Worm (Caenorhabditis elegans): ENCODE data around the gene aat-2.

Gene aat-2

DNA sequence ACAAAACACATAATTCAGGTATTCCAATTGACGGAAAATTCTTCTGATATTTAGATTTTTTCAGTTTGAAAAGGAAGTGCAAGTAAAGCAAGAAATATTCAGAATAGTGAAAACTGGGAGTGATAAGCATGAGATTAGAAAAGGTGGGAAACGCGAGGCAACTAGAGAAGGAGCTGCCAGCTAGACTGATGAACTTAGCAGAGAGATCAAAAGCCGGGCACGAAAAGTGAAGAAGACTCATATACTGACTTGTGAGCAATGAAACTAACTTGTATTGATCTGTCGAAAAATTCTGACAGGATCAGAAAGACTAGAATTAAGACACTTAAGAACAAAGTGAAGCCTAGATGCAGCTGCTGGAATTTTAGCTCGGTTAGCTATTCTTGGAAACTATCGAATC, 15.3 kb upstream of the aat-2 start, which contains the start of gene nhr-36:
Gene nhr-36, minus strand, starts transcription at position 101 of the 400 bp plus-strand sequence.
- TF ChIP-seq hnd-1 (tag; optimal IDR thresholded peaks at IDR 0.05): no peak
- TF ChIP-seq tra-4 (tag; optimal IDR thresholded peaks at IDR 0.05): no peak
- TF ChIP-seq ets-7 (tag; optimal IDR thresholded peaks at IDR 0.05): no peak
- no peak for TF ChIP-seq F13C5.2 (tag; optimal IDR thresholded peaks at IDR 0.05)
- TF ChIP-seq tbx-37 (GFP tag; conservative IDR thresholded peaks at IDR 0.05): no peak
- TF ChIP-seq B0310.2 (tag; optimal IDR thresholded peaks at IDR 0.05): no peak
- no peak for TF ChIP-seq flt-1 (GFP tag; IDR thresholded peaks at IDR 0.05)
- TF ChIP-seq sea-1 (GFP tag; conservative IDR thresholded peaks at IDR 0.05): no peak
- TF ChIP-seq pes-1 (GFP tag; IDR thresholded peaks at IDR 0.05): no peak
- TF ChIP-seq tbx-11 (GFP tag; IDR thresholded peaks at IDR 0.05): no peak
- no peak for TF ChIP-seq hmg-4 (GFP tag; optimal IDR thresholded peaks at IDR 0.05)

DNA sequence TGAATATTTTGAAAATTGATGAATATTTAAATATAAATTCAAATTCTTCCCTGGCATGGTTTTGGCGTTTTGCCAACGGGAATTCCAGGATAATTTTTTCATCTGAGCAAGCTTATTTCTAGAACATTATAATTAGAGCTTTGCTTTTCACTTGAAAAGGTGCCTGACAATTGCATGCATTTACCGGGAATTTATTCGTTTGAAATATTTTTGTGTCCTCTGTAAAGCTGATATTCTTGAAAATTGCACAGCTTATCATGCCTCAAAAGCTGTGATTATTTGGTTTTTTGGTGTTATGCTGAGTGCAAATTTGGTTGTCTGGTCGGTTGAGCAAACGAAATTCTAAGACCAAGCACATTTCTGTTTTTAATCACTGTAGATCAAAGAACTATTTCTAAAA, 14.3 kb upstream of the aat-2 start:
- TF ChIP-seq sea-1 (GFP tag; conservative IDR thresholded peaks at IDR 0.05) (no peak), hmbx-1 (tag; optimal IDR thresholded peaks at IDR 0.05) (no peak)

- TF ChIP-seq pes-1 (GFP tag; IDR thresholded peaks at IDR 0.05) (no peak), tra-4 (tag; optimal IDR thresholded peaks at IDR 0.05) (no peak), hmbx-1 (tag; optimal IDR thresholded peaks at IDR 0.05) (no peak), scrt-1 (GFP tag; IDR thresholded peaks at IDR 0.05) (no peak), B0310.2 (tag; optimal IDR thresholded peaks at IDR 0.05) (no peak), sea-1 (GFP tag; conservative IDR thresholded peaks at IDR 0.05) (no peak), tbx-11 (GFP tag; IDR thresholded peaks at IDR 0.05) (no peak), ceh-36 (tag; optimal IDR thresholded peaks at IDR 0.05) (no peak), hnd-1 (tag; optimal IDR thresholded peaks at IDR 0.05) (no peak), ets-7 (tag; optimal IDR thresholded peaks at IDR 0.05) (no peak), flt-1 (GFP tag; IDR thresholded peaks at IDR 0.05) (no peak), ceh-13 (GFP tag; optimal IDR thresholded peaks at IDR 0.05) (no peak), tbx-37 (GFP tag; conservative IDR thresholded peaks at IDR 0.05) (no peak), ama-1 (optimal IDR thresholded peaks at IDR 0.05) (no peak), aly-1 (tag; optimal IDR thresholded peaks at IDR 0.05) (no peak), F13C5.2 (tag; optimal IDR thresholded peaks at IDR 0.05) (no peak)
Measured at ce11 chrV:9257467-9257866, 11.3 kb upstream of the aat-2 start, which contains the start of gene F07C3.16. Gene F07C3.16, minus strand, starts transcription at chrV:9257567.

DNA sequence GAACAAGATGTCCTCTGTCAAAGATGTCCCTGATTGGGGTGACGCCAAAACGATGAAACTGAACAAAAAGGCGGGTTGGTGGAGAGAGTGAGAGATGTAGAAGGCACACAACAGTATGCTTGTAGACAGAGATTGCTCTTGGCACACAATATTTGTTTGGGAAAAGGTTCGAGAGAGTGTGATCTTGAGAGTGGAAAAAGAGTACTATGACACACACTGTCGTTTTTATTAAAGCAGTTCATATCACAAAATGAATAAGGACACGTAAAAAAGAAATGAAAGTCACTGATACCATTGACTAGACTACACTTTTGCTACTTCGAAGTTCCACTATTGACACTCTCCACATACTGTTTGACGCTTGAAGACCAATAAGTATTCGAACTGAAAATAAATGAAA, 9.3 kb upstream of the aat-2 start:
- TF ChIP-seq ama-1 (optimal IDR thresholded peaks at IDR 0.05) (no peak), hmbx-1 (tag; optimal IDR thresholded peaks at IDR 0.05) (no peak), F13C5.2 (tag; optimal IDR thresholded peaks at IDR 0.05) (no peak), hmg-4 (GFP tag; optimal IDR thresholded peaks at IDR 0.05) (no peak), tbx-37 (GFP tag; conservative IDR thresholded peaks at IDR 0.05) (no peak), hnd-1 (tag; optimal IDR thresholded peaks at IDR 0.05) (no peak), ets-7 (tag; optimal IDR thresholded peaks at IDR 0.05) (no peak), B0310.2 (tag; optimal IDR thresholded peaks at IDR 0.05) (no peak), tra-4 (tag; optimal IDR thresholded peaks at IDR 0.05) (no peak), scrt-1 (GFP tag; IDR thresholded peaks at IDR 0.05) (no peak), aly-1 (tag; optimal IDR thresholded peaks at IDR 0.05) (no peak), ceh-36 (tag; optimal IDR thresholded peaks at IDR 0.05) (no peak), ceh-13 (GFP tag; optimal IDR thresholded peaks at IDR 0.05) (no peak)

ce11 chrV:9254012-9254696, 8.0 kb upstream of the aat-2 start, which contains the start of gene F07C3.9:
Gene F07C3.9, minus strand, starts transcription at chrV:9254646.
- TF ChIP-seq hnd-1 (tag; optimal IDR thresholded peaks at IDR 0.05) (no peak), F13C5.2 (tag; optimal IDR thresholded peaks at IDR 0.05) (no peak), sea-1 (GFP tag; conservative IDR thresholded peaks at IDR 0.05) (no peak), tbx-11 (GFP tag; IDR thresholded peaks at IDR 0.05) (no peak), tra-4 (tag; optimal IDR thresholded peaks at IDR 0.05) (no peak), ama-1 (optimal IDR thresholded peaks at IDR 0.05) (no peak), hmg-4 (GFP tag; optimal IDR thresholded peaks at IDR 0.05) (no peak), tbx-37 (GFP tag; conservative IDR thresholded peaks at IDR 0.05) (no peak), ceh-13 (GFP tag; optimal IDR thresholded peaks at IDR 0.05) (no peak), ets-7 (tag; optimal IDR thresholded peaks at IDR 0.05) (no peak), scrt-1 (GFP tag; IDR thresholded peaks at IDR 0.05) (no peak), ceh-36 (tag; optimal IDR thresholded peaks at IDR 0.05) (no peak), B0310.2 (tag; optimal IDR thresholded peaks at IDR 0.05) (no peak), pes-1 (GFP tag; IDR thresholded peaks at IDR 0.05) (no peak), aly-1 (tag; optimal IDR thresholded peaks at IDR 0.05) (no peak), hmbx-1 (tag; optimal IDR thresholded peaks at IDR 0.05) (no peak), flt-1 (GFP tag; IDR thresholded peaks at IDR 0.05) (no peak)

DNA sequence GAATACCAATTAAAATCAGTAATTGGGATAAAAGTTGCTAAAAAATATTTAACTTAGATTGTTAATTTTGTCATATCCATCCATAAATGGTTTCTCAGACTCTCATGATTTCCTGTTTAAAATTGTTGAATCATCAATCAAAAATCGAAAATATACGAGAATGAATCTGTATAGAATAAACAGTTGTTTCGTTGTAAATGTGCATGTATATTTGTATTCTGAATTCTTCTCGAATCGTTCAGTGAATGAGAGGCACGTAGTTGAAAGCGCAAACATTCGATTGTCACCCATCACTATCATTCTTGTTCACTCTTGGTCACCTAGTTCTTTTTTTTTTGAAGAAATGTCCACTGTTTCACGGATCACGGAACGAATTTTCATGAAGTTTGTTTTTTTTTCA, 3.8 kb upstream of the aat-2 start, which contains the start of gene ptd-2:
Gene ptd-2, plus strand, starts transcription at position 301 of the 400 bp plus-strand sequence.
- TF ChIP-seq ceh-36 (tag; optimal IDR thresholded peaks at IDR 0.05) (no peak), B0310.2 (tag; optimal IDR thresholded peaks at IDR 0.05) (no peak), hnd-1 (tag; optimal IDR thresholded peaks at IDR 0.05) (no peak), ets-7 (tag; optimal IDR thresholded peaks at IDR 0.05) (no peak), aly-1 (tag; optimal IDR thresholded peaks at IDR 0.05) (no peak), tra-4 (tag; optimal IDR thresholded peaks at IDR 0.05) (no peak), tbx-11 (GFP tag; IDR thresholded peaks at IDR 0.05) (no peak), pes-1 (GFP tag; IDR thresholded peaks at IDR 0.05) (no peak), flt-1 (GFP tag; IDR thresholded peaks at IDR 0.05) (no peak)

DNA sequence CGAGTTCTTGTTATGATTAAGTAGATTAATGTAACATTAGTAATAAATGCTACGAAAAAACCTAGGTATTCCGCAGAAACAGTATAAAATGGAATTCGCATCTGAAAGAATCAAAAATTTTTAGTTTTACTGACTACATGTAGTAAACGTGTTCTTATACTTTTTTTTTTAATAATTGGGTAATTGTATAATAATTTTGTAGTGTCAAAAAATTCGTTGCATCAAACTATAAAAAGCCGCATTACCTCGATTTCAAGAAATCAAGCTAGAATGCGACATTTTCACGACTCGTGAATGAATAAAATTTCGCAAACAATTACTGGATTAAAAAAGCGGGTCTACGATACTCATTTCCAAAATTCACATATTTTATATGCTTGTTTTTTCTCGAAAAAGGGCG, 3.0 kb upstream of the aat-2 start, which contains the start of gene str-94:
Gene str-94, minus strand, starts transcription at position 101 of the 400 bp plus-strand sequence.
- TF ChIP-seq ama-1 (optimal IDR thresholded peaks at IDR 0.05) (no peak), hnd-1 (tag; optimal IDR thresholded peaks at IDR 0.05) (no peak), scrt-1 (GFP tag; IDR thresholded peaks at IDR 0.05) (no peak), ceh-36 (tag; optimal IDR thresholded peaks at IDR 0.05) (no peak), B0310.2 (tag; optimal IDR thresholded peaks at IDR 0.05) (no peak), ceh-13 (GFP tag; optimal IDR thresholded peaks at IDR 0.05) (no peak), tbx-37 (GFP tag; conservative IDR thresholded peaks at IDR 0.05) (no peak)
